Worm (Caenorhabditis elegans) whole organism, early embryonic: ENCODE data around the gene ZC190.4.

Experiments used
- B0310.2 ChIP-seq: sonication (generic microtip); optimal IDR thresholded peaks from 2 replicates; lab custom pipeline; 2016; ENCODE audit warnings: mild to moderate bottlenecking, missing genetic modification characterization, missing compliant biosample characterization
- F13C5.2 ChIP-seq: sonication (generic microtip); optimal IDR thresholded peaks from 2 replicates; lab custom pipeline; 2017; ENCODE audit warnings: mild to moderate bottlenecking, missing genetic modification characterization, inconsistent platforms, missing compliant biosample characterization
- aly-1 ChIP-seq: sonication (generic microtip); optimal IDR thresholded peaks from 2 replicates; lab custom pipeline; 2016; ENCODE audit warnings: missing genetic modification characterization, missing compliant biosample characterization
- ama-1 ChIP-seq: fragments of 150-350 bp; optimal IDR thresholded peaks from 2 replicates; lab custom pipeline; 2014
- ceh-13 ChIP-seq: fragments of 200-800 bp; sonication (Bioruptor generic); optimal IDR thresholded peaks from 2 replicates; lab custom pipeline; 2018; ENCODE audit warnings: mild to moderate bottlenecking, missing genetic modification characterization, missing compliant biosample characterization
- ceh-36 ChIP-seq: sonication (generic microtip); optimal IDR thresholded peaks from 2 replicates; lab custom pipeline; 2016; ENCODE audit warnings: missing genetic modification characterization, inconsistent platforms, missing compliant biosample characterization
- ets-7 ChIP-seq: sonication (generic microtip); optimal IDR thresholded peaks from 2 replicates; lab custom pipeline; 2016; ENCODE audit warnings: missing genotype, missing genetic modification characterization, missing compliant biosample characterization
- flt-1 ChIP-seq: fragments of 200-800 bp; sonication (Bioruptor generic); IDR thresholded peaks from 2 replicates; pipeline ENCODE4 v1.3.6; 2022; ENCODE audit warnings: missing genetic modification characterization, missing compliant biosample characterization
- hmbx-1 ChIP-seq: sonication (generic microtip); optimal IDR thresholded peaks from 2 replicates; lab custom pipeline; 2016; ENCODE audit warnings: mild to moderate bottlenecking, missing genetic modification characterization, missing compliant biosample characterization
- hmg-4 ChIP-seq: fragments of 200-800 bp; sonication (Bioruptor generic); optimal IDR thresholded peaks from 2 replicates; lab custom pipeline; 2018; ENCODE audit warnings: mild to moderate bottlenecking, missing genetic modification characterization, missing compliant biosample characterization
- hnd-1 ChIP-seq: sonication (generic microtip); optimal IDR thresholded peaks from 2 replicates; lab custom pipeline; 2016; ENCODE audit warnings: missing genetic modification characterization, missing compliant biosample characterization
- pes-1 ChIP-seq: fragments of 200-800 bp; sonication (Bioruptor generic); IDR thresholded peaks from 2 replicates; pipeline ENCODE4 v1.3.6; 2022; ENCODE audit warnings: missing genetic modification reagents, missing genetic modification characterization, missing compliant biosample characterization
- scrt-1 ChIP-seq: fragments of 200-800 bp; sonication (Bioruptor generic); IDR thresholded peaks from 2 replicates; pipeline ENCODE4 v1.3.6; 2022; ENCODE audit warnings: missing genetic modification characterization, missing compliant biosample characterization
- sea-1 ChIP-seq: fragments of 200-800 bp; sonication (Bioruptor generic); conservative IDR thresholded peaks from 2 replicates; pipeline ENCODE4 v1.3.6; 2022; ENCODE audit warnings: missing genetic modification characterization, missing compliant biosample characterization
- tbx-11 ChIP-seq: fragments of 200-800 bp; sonication (Bioruptor generic); IDR thresholded peaks from 2 replicates; pipeline ENCODE4 v1.3.6; 2022; ENCODE audit warnings: missing genetic modification characterization, missing compliant biosample characterization
- tbx-37 ChIP-seq: fragments of 200-800 bp; sonication (Bioruptor generic); conservative IDR thresholded peaks from 2 replicates; pipeline ENCODE4 v1.3.6; 2022; ENCODE audit warnings: missing genetic modification reagents, missing genetic modification characterization, missing compliant biosample characterization
- tra-4 ChIP-seq: sonication (generic microtip); optimal IDR thresholded peaks from 2 replicates; lab custom pipeline; 2017; ENCODE audit warnings: missing genetic modification characterization, missing compliant biosample characterization

The ZC190.4 gene

ce11 chrV:8665765-8666164, at the start of gene ZC190.4:
TSS of gene ZC190.4 (plus strand) at chrV:8666065.
- no peak for TF ChIP-seq sea-1 (GFP tag; lab: Robert Waterston, UW)
- no peak for TF ChIP-seq aly-1 (tag; lab: Kevin White, UChicago)
- TF ChIP-seq ceh-36, result no peak
- no peak for TF ChIP-seq hmg-4 (GFP tag; lab: Kevin White, UChicago)
- no peak for TF ChIP-seq tra-4 (tag; lab: Kevin White, UChicago)
- TF ChIP-seq ets-7, result no peak

- TF ChIP-seq pes-1 (GFP tag; lab: Robert Waterston, UW), result no peak
- TF ChIP-seq tbx-37 (GFP tag; lab: Robert Waterston, UW), result no peak
- TF ChIP-seq ceh-36, result no peak
- TF ChIP-seq scrt-1, result no peak
- no peak for TF ChIP-seq hmg-4 (GFP tag; lab: Kevin White, UChicago)
- TF ChIP-seq tbx-11 (GFP tag; lab: Robert Waterston, UW), result no peak
- no peak for TF ChIP-seq flt-1
- TF ChIP-seq tra-4 (tag; lab: Kevin White, UChicago), result no peak
These were observed 47.1 kb upstream of the ZC190.4 start, which contains the start of gene grd-5 for ce11 chrV:8618738-8619137. TSS of gene grd-5 (plus strand) at chrV:8619032.

DNA sequence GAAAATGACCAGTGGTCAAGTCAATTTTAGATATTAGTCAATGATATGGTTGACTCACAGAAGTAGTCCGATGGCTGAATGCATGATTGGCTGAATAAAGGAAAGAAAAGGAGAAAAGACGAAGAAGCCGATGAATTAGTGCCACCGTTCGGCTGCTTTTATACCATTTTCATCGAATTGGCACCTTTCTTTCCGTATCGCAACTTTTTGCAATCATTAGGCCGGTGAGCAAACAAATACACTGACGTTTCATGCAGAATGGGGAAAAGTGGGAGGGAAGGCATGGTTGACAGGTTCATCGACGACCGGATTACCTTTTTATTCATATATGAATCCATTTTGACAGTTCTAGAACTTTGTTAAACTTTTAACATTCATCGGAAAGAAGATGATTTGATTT, 44.7 kb upstream of the ZC190.4 start, which contains the start of gene idpc-2:
TSS of gene idpc-2 (minus strand) at position 101 of the 400 bp plus-strand sequence.
- TF ChIP-seq ets-7 (no peak), ama-1 (lab: Kevin White, UChicago) (no peak), ceh-36 (no peak), sea-1 (GFP tag; lab: Robert Waterston, UW) (no peak), ceh-13 (GFP tag; lab: Kevin White, UChicago) (no peak), tra-4 (tag; lab: Kevin White, UChicago) (no peak), pes-1 (GFP tag; lab: Robert Waterston, UW) (no peak), hmg-4 (GFP tag; lab: Kevin White, UChicago) (no peak), F13C5.2 (tag; lab: Kevin White, UChicago) (no peak)

- no peak for TF ChIP-seq ceh-36
- no peak for TF ChIP-seq scrt-1
- TF ChIP-seq ets-7, result no peak
- TF ChIP-seq sea-1 (GFP tag; lab: Robert Waterston, UW), result no peak
- no peak for TF ChIP-seq pes-1 (GFP tag; lab: Robert Waterston, UW)
These were observed 43.6 kb upstream of the ZC190.4 start, which contains the start of gene F41E6.1 for ce11 chrV:8622314-8622713. TSS of gene F41E6.1 (plus strand) at chrV:8622614.

- TF ChIP-seq hmg-4 (GFP tag; lab: Kevin White, UChicago) (no peak), hmbx-1 (tag; lab: Kevin White, UChicago) (no peak), tra-4 (tag; lab: Kevin White, UChicago) (no peak), sea-1 (GFP tag; lab: Robert Waterston, UW) (no peak), hnd-1 (tag; lab: Kevin White, UChicago) (no peak), B0310.2 (tag; lab: Kevin White, UChicago) (no peak), flt-1 (no peak), tbx-37 (GFP tag; lab: Robert Waterston, UW) (no peak), scrt-1 (no peak), pes-1 (GFP tag; lab: Robert Waterston, UW) (no peak), F13C5.2 (tag; lab: Kevin White, UChicago) (no peak), ama-1 (lab: Kevin White, UChicago) (no peak), ets-7 (no peak), tbx-11 (GFP tag; lab: Robert Waterston, UW) (no peak), ceh-36 (no peak), ceh-13 (GFP tag; lab: Kevin White, UChicago) (no peak), aly-1 (tag; lab: Kevin White, UChicago) (no peak)
These were observed 42.1 kb upstream of the ZC190.4 start, which contains the start of gene F41E6.17 for ce11 chrV:8623754-8624153. TSS of gene F41E6.17 (plus strand) at chrV:8624101.

ce11 chrV:8626406-8626805, 39.5 kb upstream of the ZC190.4 start:
- TF ChIP-seq tbx-11 (GFP tag; lab: Robert Waterston, UW) (no peak), pes-1 (GFP tag; lab: Robert Waterston, UW) (no peak), F13C5.2 (tag; lab: Kevin White, UChicago) (no peak), ama-1 (lab: Kevin White, UChicago) (no peak), ceh-13 (GFP tag; lab: Kevin White, UChicago) (no peak), aly-1 (tag; lab: Kevin White, UChicago) (no peak), ets-7 (no peak), tbx-37 (GFP tag; lab: Robert Waterston, UW) (no peak)

DNA sequence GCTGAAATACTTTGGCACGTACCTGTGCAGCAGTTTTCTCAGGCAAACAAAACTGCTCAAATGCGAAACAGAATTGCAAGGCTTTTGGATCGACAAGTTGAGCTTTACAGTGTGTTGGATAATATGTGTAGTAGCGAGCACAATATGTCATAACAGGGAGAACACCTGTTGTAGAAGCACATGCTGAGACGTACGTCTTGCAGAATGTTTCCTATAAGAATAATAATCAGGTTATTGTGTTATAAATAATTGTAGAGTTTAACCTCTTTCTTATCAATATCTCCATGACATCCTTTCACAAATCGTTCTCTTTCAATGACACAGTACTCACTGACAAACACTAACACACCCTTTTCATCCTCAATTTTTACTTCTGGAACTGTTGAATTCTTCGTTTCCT, 38.3 kb upstream of the ZC190.4 start:
- TF ChIP-seq flt-1 (no peak), ceh-13 (GFP tag; lab: Kevin White, UChicago) (no peak), sea-1 (GFP tag; lab: Robert Waterston, UW) (no peak), pes-1 (GFP tag; lab: Robert Waterston, UW) (no peak), B0310.2 (tag; lab: Kevin White, UChicago) (no peak), F13C5.2 (tag; lab: Kevin White, UChicago) (no peak), ets-7 (no peak), tbx-11 (GFP tag; lab: Robert Waterston, UW) (no peak), hmg-4 (GFP tag; lab: Kevin White, UChicago) (no peak), ama-1 (lab: Kevin White, UChicago) (no peak), hmbx-1 (tag; lab: Kevin White, UChicago) (no peak), tbx-37 (GFP tag; lab: Robert Waterston, UW) (no peak), aly-1 (tag; lab: Kevin White, UChicago) (no peak), tra-4 (tag; lab: Kevin White, UChicago) (no peak), hnd-1 (tag; lab: Kevin White, UChicago) (no peak), scrt-1 (no peak), ceh-36 (no peak)

DNA sequence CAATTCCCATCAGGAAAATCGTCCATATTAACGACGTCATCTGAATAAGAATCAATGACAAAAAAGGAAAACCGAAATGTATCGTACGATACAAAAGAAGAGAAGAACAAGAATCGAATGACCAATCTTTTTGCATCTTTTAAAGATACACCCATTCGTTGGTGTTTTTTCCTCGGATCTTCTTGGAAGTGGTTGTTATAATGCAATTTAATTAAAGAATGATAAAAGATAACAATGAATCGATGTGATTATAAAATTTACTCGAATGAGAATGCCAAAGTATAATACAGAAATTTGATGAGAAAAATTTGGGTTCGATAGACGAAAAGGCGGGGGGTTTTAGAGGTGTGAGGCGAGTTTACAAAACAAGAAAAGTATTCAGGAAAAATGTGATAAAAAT, 36.8 kb upstream of the ZC190.4 start, which contains the start of gene F41E6.12:
TSS of gene F41E6.12 (minus strand) at position 101 of the 400 bp plus-strand sequence.
- TF ChIP-seq hmbx-1 (tag; lab: Kevin White, UChicago) (no peak), ama-1 (lab: Kevin White, UChicago) (no peak), scrt-1 (no peak), pes-1 (GFP tag; lab: Robert Waterston, UW) (no peak), ceh-13 (GFP tag; lab: Kevin White, UChicago) (no peak), hmg-4 (GFP tag; lab: Kevin White, UChicago) (no peak), flt-1 (no peak)
